Worm (Caenorhabditis elegans): ENCODE results near the gene F59B2.13.

F59B2.13 gene

DNA sequence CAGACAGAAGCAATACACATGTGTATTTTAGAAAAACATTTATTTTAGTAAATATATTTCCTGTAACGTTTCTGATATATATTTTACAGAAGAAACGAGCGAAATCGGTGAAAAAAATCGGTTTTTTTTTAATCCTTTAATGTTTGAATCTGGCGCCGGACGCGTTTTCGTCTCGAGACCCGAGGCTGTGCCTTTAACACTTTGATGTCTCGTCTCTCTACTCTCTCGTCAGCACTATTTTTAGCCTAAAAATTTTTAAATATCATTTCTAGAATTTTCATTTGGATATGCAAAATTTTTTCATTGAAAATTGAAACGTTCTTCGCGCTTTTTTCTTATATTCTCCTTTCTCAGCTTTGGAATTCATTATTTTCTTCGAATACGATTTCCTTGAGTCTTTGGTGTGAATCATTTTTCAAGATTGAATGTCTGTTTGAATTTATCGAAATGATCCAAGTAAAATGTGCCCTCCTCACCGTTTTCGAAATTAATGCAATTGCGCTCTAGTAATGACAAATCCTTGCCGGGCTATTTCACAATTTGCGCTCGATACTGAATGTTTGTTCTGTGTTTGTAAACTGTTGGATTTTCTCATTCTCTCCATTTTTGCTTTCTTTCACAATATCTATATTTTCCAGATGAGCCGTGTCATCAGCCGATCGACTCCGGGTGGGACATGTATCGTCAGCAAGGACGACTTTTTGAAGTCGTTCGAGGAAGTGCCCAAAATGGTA, 27.7 kb upstream of the F59B2.13 start, which contains the start of gene cls-2 (continued):
- TF ChIP-seq gei-17 (GFP tag; optimal IDR thresholded peaks at IDR 0.05) (no peak), efl-1 (GFP tag; optimal IDR thresholded peaks at IDR 0.05) (peak; percentile 72), F33H1.4 (GFP tag; IDR thresholded peaks at IDR 0.05) (peak; percentile 87), dpff-1 (tag; optimal IDR thresholded peaks at IDR 0.05) (no peak), F49E8.2 (tag; optimal IDR thresholded peaks at IDR 0.05; ENCODE audit: insufficient read depth) (peak; percentile 48), ceh-91 (GFP tag; IDR thresholded peaks at IDR 0.05) (peak; percentile 41; the same call in 1 of the 2 replicates), let-607 (tag; optimal IDR thresholded peaks at IDR 0.05) (no peak), snpc-4 (GFP tag; optimal IDR thresholded peaks at IDR 0.05) (no peak), snpc-4 (tag; optimal IDR thresholded peaks at IDR 0.05) (no peak), xnd-1 (tag; optimal IDR thresholded peaks at IDR 0.05) (peak; percentile 29), sptf-2 (GFP tag; optimal IDR thresholded peaks at IDR 0.05) (no peak), madf-3 (GFP tag; IDR thresholded peaks at IDR 0.05) (no peak), snpc-3.4 (tag; optimal IDR thresholded peaks at IDR 0.05) (peak; percentile 41), tbx-9 (tag; optimal IDR thresholded peaks at IDR 0.05; ENCODE audit: borderline replicate concordance) (no peak), ceh-27 (GFP tag; optimal IDR thresholded peaks at IDR 0.05) (no peak), egrh-3 (GFP tag; IDR thresholded peaks at IDR 0.05) (no peak), hmg-20 (GFP tag; IDR thresholded peaks at IDR 0.05) (no peak), ceh-100 (GFP tag; IDR thresholded peaks at IDR 0.05) (no peak), C17E4.6 (GFP tag; IDR thresholded peaks at IDR 0.05) (no peak), cebp-2 (GFP tag; IDR thresholded peaks at IDR 0.05) (no peak), attf-3 (GFP tag; conservative IDR thresholded peaks at IDR 0.05) (no peak), ekl-4 (GFP tag; IDR thresholded peaks at IDR 0.05) (no peak), akir-1 (GFP tag; optimal IDR thresholded peaks at IDR 0.05) (no peak), zfh-2 (GFP tag; conservative IDR thresholded peaks at IDR 0.05) (no peak), zim-3 (tag; optimal IDR thresholded peaks at IDR 0.05) (no peak), somi-1 (GFP tag; optimal IDR thresholded peaks at IDR 0.05) (no peak), nhr-80 (tag; optimal IDR thresholded peaks at IDR 0.05) (no peak), mcd-1 (GFP tag; IDR thresholded peaks at IDR 0.05) (no peak), atf-7 (tag; optimal IDR thresholded peaks at IDR 0.05) (no peak), madf-10 (tag; optimal IDR thresholded peaks at IDR 0.05) (no peak), egl-18 (GFP tag; IDR thresholded peaks at IDR 0.05) (no peak), F57A8.1 (GFP tag; optimal IDR thresholded peaks at IDR 0.05) (no peak), Y53F4B.3 (GFP tag; IDR thresholded peaks at IDR 0.05) (no peak), hrde-1 (tag; optimal IDR thresholded peaks at IDR 0.05; ENCODE audit: borderline replicate concordance) (no peak), Y67H2A.10 (GFP tag; conservative IDR thresholded peaks at IDR 0.05) (no peak), lin-35 (GFP tag; optimal IDR thresholded peaks at IDR 0.05) (no peak), ztf-22 (GFP tag; optimal IDR thresholded peaks at IDR 0.05) (no peak), F55B11.4 (tag; optimal IDR thresholded peaks at IDR 0.05; ENCODE audit: borderline replicate concordance, insufficient read depth) (no peak), mxl-1 (tag; optimal IDR thresholded peaks at IDR 0.05) (no peak), D2030.7 (GFP tag; IDR thresholded peaks at IDR 0.05) (peak; percentile 57), athp-1 (tag; optimal IDR thresholded peaks at IDR 0.05) (no peak), ztf-18 (tag; optimal IDR thresholded peaks at IDR 0.05) (no peak), T07F8.4 (tag; optimal IDR thresholded peaks at IDR 0.05) (no peak), F52B5.7 (tag; optimal IDR thresholded peaks at IDR 0.05) (no peak), ztf-28 (GFP tag; IDR thresholded peaks at IDR 0.05) (no peak), egl-44 (GFP tag; IDR thresholded peaks at IDR 0.05) (no peak), hlh-26 (GFP tag; conservative IDR thresholded peaks at IDR 0.05) (no peak), die-1 (tag; optimal IDR thresholded peaks at IDR 0.05) (no peak)
